Fruit fly (Drosophila melanogaster) whole organism, embryonic: ENCODE measurements around the gene CG3999.
A peak's percentile ranks its signal among the peaks of the same experiment; 100 is the strongest.

Experiments used
- B-H1 ChIP-seq: fragments of 200-800 bp; sonication (Bioruptor generic); IDR thresholded peaks from 3 replicates; pipeline ENCODE4 v1.3.6; 2022; ENCODE audit warnings: missing biosample characterization, missing genetic modification characterization
- CG10543 ChIP-seq: fragments of 200-800 bp; sonication (Bioruptor generic); optimal IDR thresholded peaks from 3 replicates; lab custom pipeline; 2017; ENCODE audit warnings: missing biosample characterization, mild to moderate bottlenecking, missing genetic modification characterization, moderate library complexity
- CG11398 ChIP-seq: fragments of 200-800 bp; sonication (Bioruptor generic); optimal IDR thresholded peaks from 2 replicates; lab custom pipeline; 2016; ENCODE audit warnings: missing biosample characterization, missing genetic modification characterization
- CG12155 ChIP-seq: fragments of 200-800 bp; sonication (Bioruptor generic); optimal IDR thresholded peaks from 3 replicates; lab custom pipeline; 2016; ENCODE audit warnings: missing biosample characterization, missing genetic modification characterization
- CG14860 ChIP-seq: fragments of 200-800 bp; sonication (Bioruptor generic); IDR thresholded peaks from 3 replicates; pipeline ENCODE4 v1.3.6; 2022; ENCODE audit warnings: missing biosample characterization, missing genetic modification characterization; ENCODE audit not compliant: partially characterized antibody
- CG15011 ChIP-seq: fragments of 200-800 bp; sonication (Bioruptor generic); optimal IDR thresholded peaks from 3 replicates; lab custom pipeline; 2018; ENCODE audit warnings: missing biosample characterization, mild to moderate bottlenecking, missing genetic modification characterization
- CG17568 ChIP-seq: fragments of 200-800 bp; sonication (Bioruptor generic); optimal IDR thresholded peaks from 2 replicates; lab custom pipeline; 2018; ENCODE audit warnings: missing biosample characterization, mild to moderate bottlenecking, missing genetic modification characterization, moderate library complexity
- CG18262 ChIP-seq: fragments of 200-800 bp; optimal IDR thresholded peaks from 3 replicates; lab custom pipeline; 2019; ENCODE audit warnings: missing biosample characterization, mild to moderate bottlenecking, missing genetic modification characterization, moderate library complexity
- CG30403 ChIP-seq: fragments of 200-800 bp; sonication (Bioruptor generic); optimal IDR thresholded peaks from 3 replicates; lab custom pipeline; 2016; ENCODE audit warnings: missing biosample characterization, missing genetic modification characterization
- CG3281 ChIP-seq: fragments of 200-800 bp; sonication (Bioruptor generic); optimal IDR thresholded peaks from 3 replicates; lab custom pipeline; 2017; ENCODE audit warnings: missing biosample characterization, mild to moderate bottlenecking, missing genetic modification characterization
- CG3726 ChIP-seq: fragments of 200-800 bp; sonication (Bioruptor generic); IDR thresholded peaks from 3 replicates; pipeline ENCODE4, ENCODE4 v1.3.6; 2022; ENCODE audit warnings: missing biosample characterization, missing genetic modification characterization
- CG3838 ChIP-seq: fragments of 200-800 bp; sonication (Bioruptor generic); optimal IDR thresholded peaks from 3 replicates; lab custom pipeline; 2016; ENCODE audit warnings: missing biosample characterization, missing genetic modification characterization
- CG3847 ChIP-seq: fragments of 200-800 bp; sonication (Bioruptor generic); IDR thresholded peaks from 2 replicates; pipeline ENCODE4 v1.3.6; 2022; ENCODE audit warnings: missing biosample characterization, missing genetic modification characterization
- CG5180 ChIP-seq: fragments of 200-800 bp; sonication (Bioruptor generic); optimal IDR thresholded peaks from 3 replicates; lab custom pipeline; 2017; ENCODE audit warnings: missing biosample characterization, missing genetic modification characterization, mild to moderate bottlenecking, moderate library complexity, missing genetic modification reagents
- CG7271 ChIP-seq: fragments of 200-800 bp; sonication (Bioruptor generic); optimal IDR thresholded peaks from 2 replicates; lab custom pipeline; 2018; ENCODE audit warnings: missing biosample characterization, mild to moderate bottlenecking, missing genetic modification characterization, moderate library complexity
- CG8089 ChIP-seq: fragments of 200-800 bp; sonication (Bioruptor generic); optimal IDR thresholded peaks from 3 replicates; lab custom pipeline; 2016; ENCODE audit warnings: missing biosample characterization, missing genetic modification characterization
- CG8924 ChIP-seq: fragments of 200-800 bp; optimal IDR thresholded peaks from 3 replicates; lab custom pipeline; 2019; ENCODE audit warnings: missing biosample characterization, mild to moderate bottlenecking, missing genetic modification characterization, moderate library complexity
- CHES-1-like ChIP-seq: fragments of 200-800 bp; sonication (Bioruptor generic); optimal IDR thresholded peaks from 2 replicates; lab custom pipeline; 2016; ENCODE audit warnings: missing biosample characterization, missing genetic modification characterization
- Chrac-16 ChIP-seq: fragments of 200-800 bp; sonication (Bioruptor generic); optimal IDR thresholded peaks from 3 replicates; lab custom pipeline; 2016; ENCODE audit warnings: missing biosample characterization, missing genetic modification characterization
- D19A ChIP-seq: fragments of 200-800 bp; optimal IDR thresholded peaks from 3 replicates; lab custom pipeline; 2019; ENCODE audit warnings: missing biosample characterization, mild to moderate bottlenecking, missing genetic modification characterization, moderate library complexity
- Ets97D ChIP-seq: fragments of 200-800 bp; sonication (Bioruptor generic); optimal IDR thresholded peaks from 3 replicates; lab custom pipeline; 2016; ENCODE audit warnings: missing biosample characterization, missing genetic modification characterization
- Hmx ChIP-seq: fragments of 200-800 bp; sonication (Bioruptor generic); optimal IDR thresholded peaks from 2 replicates; lab custom pipeline; 2016; ENCODE audit warnings: missing biosample characterization, missing genetic modification characterization
- Hr78 ChIP-seq, 2 experiments: fragments of 200-800 bp in 1 of 2; fragments of >200 bp in 1 of 2; sonication (Bioruptor generic) in 1 of 2; optimal IDR thresholded peaks; 2 replicates each; lab custom pipeline; 2017 to 2019; ENCODE audit warnings: missing biosample characterization in 2 of 2, missing genetic modification characterization in 2 of 2, mild to moderate bottlenecking in 1 of 2, moderate library complexity in 1 of 2
- MBD-R2 ChIP-seq: fragments of 200-800 bp; sonication (Bioruptor generic); IDR thresholded peaks from 2 replicates; pipeline ENCODE4 v1.3.6; 2022; ENCODE audit warnings: missing biosample characterization, missing genetic modification characterization
- MTF-1 ChIP-seq: fragments of 200-800 bp; sonication (Bioruptor generic); optimal IDR thresholded peaks from 2 replicates; lab custom pipeline; 2018; ENCODE audit warnings: missing biosample characterization, mild to moderate bottlenecking, missing genetic modification characterization, borderline replicate concordance
- NK7.1 ChIP-seq: fragments of 200-800 bp; sonication (Bioruptor generic); optimal IDR thresholded peaks from 3 replicates; lab custom pipeline; 2016; ENCODE audit warnings: missing biosample characterization, missing genetic modification characterization
- Nf-YB ChIP-seq: fragments of 200-800 bp; sonication (Bioruptor generic); optimal IDR thresholded peaks from 3 replicates; lab custom pipeline; 2019; ENCODE audit warnings: missing biosample characterization, mild to moderate bottlenecking, missing genetic modification characterization, moderate library complexity
- Sox100B ChIP-seq: fragments of 200-800 bp; sonication (Bioruptor generic); optimal IDR thresholded peaks from 3 replicates; lab custom pipeline; 2018; ENCODE audit warnings: missing biosample characterization, mild to moderate bottlenecking, missing genetic modification characterization
- ab ChIP-seq: fragments of 200-800 bp; sonication (Bioruptor generic); optimal IDR thresholded peaks from 2 replicates; lab custom pipeline; 2016; ENCODE audit warnings: missing biosample characterization, missing genetic modification characterization
- amos ChIP-seq: fragments of 200-800 bp; sonication (Bioruptor generic); IDR thresholded peaks from 2 replicates; pipeline ENCODE4 v1.3.6; 2022; ENCODE audit warnings: missing biosample characterization, missing genetic modification characterization; ENCODE audit not compliant: partially characterized antibody
- az2 ChIP-seq: fragments of 200-800 bp; sonication (Bioruptor generic); optimal IDR thresholded peaks from 3 replicates; lab custom pipeline; 2016; ENCODE audit warnings: missing biosample characterization, missing genetic modification characterization
- dan ChIP-seq: fragments of 200-800 bp; sonication (Bioruptor generic); IDR thresholded peaks from 2 replicates; pipeline ENCODE4 v1.3.6; 2022; ENCODE audit warnings: missing biosample characterization, missing genetic modification characterization
- dm ChIP-seq: fragments of 200-800 bp; sonication (Bioruptor generic); optimal IDR thresholded peaks from 3 replicates; lab custom pipeline; 2016; ENCODE audit warnings: missing biosample characterization, missing genetic modification characterization
- eve ChIP-seq, 2 experiments: fragments of >200 bp; optimal IDR thresholded peaks; 2 replicates each; lab custom pipeline; 2017; ENCODE audit warnings: missing biosample characterization in 2 of 2, missing genetic modification characterization in 2 of 2
- grau ChIP-seq: fragments of 200-800 bp; optimal IDR thresholded peaks from 3 replicates; lab custom pipeline; 2019; ENCODE audit warnings: missing biosample characterization, mild to moderate bottlenecking, missing genetic modification characterization, moderate library complexity
- hbn ChIP-seq: fragments of 200-800 bp; sonication (Bioruptor generic); IDR thresholded peaks from 2 replicates; pipeline ENCODE4 v1.3.6; 2022; ENCODE audit warnings: missing biosample characterization, missing genetic modification characterization; ENCODE audit not compliant: partially characterized antibody
- hkb ChIP-seq, 2 experiments: fragments of 200-800 bp in 1 of 2; fragments of >200 bp in 1 of 2; sonication (Bioruptor generic) in 1 of 2; IDR thresholded peaks in 1 of 2; optimal IDR thresholded peaks in 1 of 2; 2 replicates each; pipeline versions ENCODE4 v1.3.6 to Lab custom; 2017 to 2022; ENCODE audit warnings: missing biosample characterization in 1 of 2, missing genetic modification characterization in 1 of 2
- mam ChIP-seq: fragments of 200-800 bp; sonication (Bioruptor generic); optimal IDR thresholded peaks from 3 replicates; lab custom pipeline; 2016; ENCODE audit warnings: missing biosample characterization, missing genetic modification characterization
- mld ChIP-seq: fragments of 200-800 bp; sonication (Bioruptor generic); IDR thresholded peaks from 3 replicates; pipeline ENCODE4 v1.3.6; 2022; ENCODE audit warnings: missing biosample characterization, missing genetic modification characterization; ENCODE audit not compliant: partially characterized antibody
- nau ChIP-seq: fragments of 200-800 bp; sonication (Bioruptor generic); optimal IDR thresholded peaks from 3 replicates; lab custom pipeline; 2017; ENCODE audit warnings: missing biosample characterization, mild to moderate bottlenecking, missing genetic modification characterization, missing genetic modification reagents
- nerfin-1 ChIP-seq: fragments of 200-800 bp; sonication (Bioruptor generic); optimal IDR thresholded peaks from 3 replicates; lab custom pipeline; 2019; ENCODE audit warnings: missing biosample characterization, mild to moderate bottlenecking, missing genetic modification characterization, moderate library complexity
- peb ChIP-seq: fragments of 200-800 bp; sonication (Bioruptor generic); IDR thresholded peaks from 2 replicates; pipeline ENCODE4 v1.3.6; 2022; ENCODE audit warnings: missing biosample characterization, missing genetic modification characterization
- sc ChIP-seq, 3 experiments: fragments of >200 bp in 2 of 3; fragments of 200-800 bp in 1 of 3; sonication (Bioruptor generic) in 1 of 3; optimal IDR thresholded peaks; 2 replicates in 2 of 3; 3 replicates in 1 of 3; lab custom pipeline; 2017; ENCODE audit warnings: mild to moderate bottlenecking in 1 of 3, missing biosample characterization in 1 of 3, missing genetic modification characterization in 1 of 3, missing genetic modification reagents in 1 of 3
- slp2 ChIP-seq: fragments of 200-800 bp; sonication (Bioruptor generic); optimal IDR thresholded peaks from 2 replicates; lab custom pipeline; 2016; ENCODE audit warnings: missing biosample characterization, missing genetic modification characterization
- sob ChIP-seq: fragments of 200-800 bp; sonication (Bioruptor generic); IDR thresholded peaks from 2 replicates; pipeline ENCODE4 v1.3.6; 2022; ENCODE audit warnings: missing biosample characterization, missing genetic modification characterization
- toy ChIP-seq: fragments of 200-800 bp; sonication (Bioruptor generic); IDR thresholded peaks from 2 replicates; pipeline ENCODE4 v1.3.6; 2022; ENCODE audit warnings: missing biosample characterization, missing genetic modification characterization
- tup ChIP-seq: fragments of 200-800 bp; sonication (Bioruptor generic); optimal IDR thresholded peaks from 2 replicates; lab custom pipeline; 2016; ENCODE audit warnings: missing biosample characterization, mild to moderate bottlenecking, missing genetic modification characterization, moderate library complexity
- zen2 ChIP-seq: fragments of 200-800 bp; sonication (Bioruptor generic); IDR thresholded peaks from 3 replicates; pipeline ENCODE4 v1.3.6; 2022; ENCODE audit warnings: missing biosample characterization, missing genetic modification characterization; ENCODE audit not compliant: partially characterized antibody

The CG3999 gene

DNA sequence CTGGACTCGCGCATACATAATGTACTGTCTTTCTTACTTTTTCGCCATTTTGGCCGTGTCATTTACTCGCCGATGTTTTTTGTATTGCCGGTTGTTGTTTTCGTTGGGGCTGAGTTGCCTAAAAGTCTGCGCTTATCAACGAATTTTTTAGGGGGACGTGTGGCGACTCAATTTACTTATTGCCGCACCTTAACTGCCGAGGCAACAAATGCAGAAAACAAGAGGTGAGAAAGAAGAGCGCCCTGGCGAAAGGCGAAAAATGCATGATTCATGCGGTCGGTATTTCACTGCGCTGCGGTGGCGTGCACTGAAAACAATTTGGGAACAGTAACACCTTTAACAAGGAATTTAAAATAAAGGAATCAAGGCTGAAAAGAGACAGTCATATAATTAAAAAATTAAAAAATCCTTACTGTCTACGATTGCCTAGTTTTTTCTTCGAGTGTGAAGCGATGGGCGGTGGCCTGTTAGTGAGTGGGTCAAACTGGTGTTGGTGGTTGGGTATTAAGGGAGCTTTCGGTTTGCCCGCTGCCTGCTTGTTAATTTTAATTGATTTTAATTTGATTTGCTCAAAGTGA, 17.6 kb downstream of the CG3999 start (continued):
- TF ChIP-seq D19A (peak; percentile 21), CG8924 (tag; lab: Kevin White, UChicago) (peak; percentile 24), B-H1 (GFP tag; lab: Robert Waterston, UW) (peak; percentile 70), toy (GFP tag; lab: Robert Waterston, UW) (peak; percentile 29; the same call in 1 of the 2 replicates), CHES-1-like (no peak), az2 (GFP tag; lab: Kevin White, UChicago) (peak; percentile 34), hbn (no peak), CG17568 (GFP tag; lab: Kevin White, UChicago) (peak; percentile 15), nerfin-1 (peak; percentile 11), Chrac-16 (GFP tag; lab: Kevin White, UChicago) (peak; percentile 46), CG3838 (GFP tag; lab: Kevin White, UChicago) (peak; percentile 41), grau (peak; percentile 65), CG3281 (GFP tag; lab: Kevin White, UChicago) (peak; percentile 70), Hr78 (GFP tag; optimal IDR thresholded peaks at IDR 0.05; lab: Kevin White, UChicago) (no peak), CG14860 (GFP tag; lab: Robert Waterston, UW) (no peak), amos (GFP tag; lab: Robert Waterston, UW) (no peak), MTF-1 (no peak), tup (peak; percentile 24), sob (GFP tag; lab: Robert Waterston, UW) (peak; percentile 82), ab (GFP tag; lab: Kevin White, UChicago) (no peak), CG10543 (no peak), peb (no peak), hkb (optimal IDR thresholded peaks at IDR 0.05; lab: Kevin White, UChicago) (no peak), hkb (GFP tag; IDR thresholded peaks at IDR 0.05; lab: Robert Waterston, UW) (peak; percentile 83), CG7271 (tag; lab: Kevin White, UChicago) (no peak), MBD-R2 (peak; percentile 43), dan (no peak), sc (optimal IDR thresholded peaks at IDR 0.05; lab: Kevin White, UChicago) (no peak), sc (GFP tag; optimal IDR thresholded peaks at IDR 0.05; lab: Kevin White, UChicago) (no peak), CG12155 (GFP tag; lab: Kevin White, UChicago) (peak; percentile 44), CG11398 (GFP tag; lab: Kevin White, UChicago) (peak; percentile 20), CG15011 (no peak), CG18262 (tag; lab: Kevin White, UChicago) (no peak), Nf-YB (no peak), slp2 (no peak), mld (no peak), zen2 (GFP tag; lab: Robert Waterston, UW) (no peak), CG30403 (peak; percentile 25), CG3726 (GFP tag; lab: Robert Waterston, UW) (0 out of 3 replicates have a peak, but pooled peaks have one; percentile 55), Sox100B (GFP tag; lab: Kevin White, UChicago) (peak; percentile 9), Ets97D (GFP tag; lab: Kevin White, UChicago) (no peak), mam (GFP tag; lab: Kevin White, UChicago) (peak; percentile 69), Hmx (GFP tag; lab: Kevin White, UChicago) (peak; percentile 15), nau (no peak), CG8089 (GFP tag; lab: Kevin White, UChicago) (peak; percentile 21), NK7.1 (GFP tag; lab: Kevin White, UChicago) (no peak), eve (GFP tag; optimal IDR thresholded peaks at IDR 0.05; lab: Kevin White, UChicago) (no peak), CG3847 (GFP tag; lab: Robert Waterston, UW) (peak; percentile 50), dm (GFP tag; lab: Kevin White, UChicago) (peak; percentile 40), CG5180 (GFP tag; lab: Kevin White, UChicago) (peak; percentile 3)
